Fruit fly (Drosophila melanogaster) whole organism, adult: ENCODE results near the gene CG15646.

Source experiments
- CG11617 ChIP-seq: fragments of 200-800 bp; sonication (Bioruptor generic); optimal IDR thresholded peaks from 2 replicates; lab custom pipeline; 2017; ENCODE audit warnings: mild to moderate bottlenecking, missing biosample characterization, missing genetic modification reagents, missing genetic modification characterization
- CG12768 ChIP-seq: fragments of 200-800 bp; sonication (Bioruptor generic); optimal IDR thresholded peaks from 2 replicates; lab custom pipeline; 2017; ENCODE audit warnings: missing biosample characterization, missing genetic modification characterization, mild to moderate bottlenecking, moderate library complexity, missing genetic modification reagents
- CG14711 ChIP-seq: fragments of 200-800 bp; sonication (Bioruptor generic); optimal IDR thresholded peaks from 2 replicates; lab custom pipeline; 2018; ENCODE audit warnings: missing biosample characterization, mild to moderate bottlenecking, missing genetic modification characterization, moderate library complexity
- CG1620 ChIP-seq: fragments of 200-800 bp; sonication (Bioruptor generic); optimal IDR thresholded peaks from 2 replicates; lab custom pipeline; 2016; ENCODE audit warnings: missing biosample characterization, missing genetic modification characterization
- CG33017 ChIP-seq: fragments of 200-800 bp; sonication (Bioruptor generic); optimal IDR thresholded peaks from 2 replicates; lab custom pipeline; 2018; ENCODE audit warnings: missing biosample characterization, mild to moderate bottlenecking, missing genetic modification characterization, moderate library complexity
- CG5204 ChIP-seq: fragments of 200-800 bp; sonication (Bioruptor generic); optimal IDR thresholded peaks from 2 replicates; lab custom pipeline; 2016; ENCODE audit warnings: missing biosample characterization, missing genetic modification characterization
- CG7045 ChIP-seq: fragments of 200-800 bp; sonication (Bioruptor generic); optimal IDR thresholded peaks from 2 replicates; lab custom pipeline; 2017; ENCODE audit warnings: missing biosample characterization, mild to moderate bottlenecking, missing genetic modification characterization
- CG7101 ChIP-seq: fragments of 200-800 bp; sonication (Bioruptor generic); optimal IDR thresholded peaks from 2 replicates; lab custom pipeline; 2018; ENCODE audit warnings: missing biosample characterization, mild to moderate bottlenecking, missing genetic modification characterization, moderate library complexity
- Clk ChIP-seq: fragments of 200-800 bp; sonication (Bioruptor generic); optimal IDR thresholded peaks from 2 replicates; lab custom pipeline; 2017; ENCODE audit warnings: missing biosample characterization, missing genetic modification characterization
- Crg-1 ChIP-seq: fragments of 200-800 bp; sonication (Bioruptor generic); optimal IDR thresholded peaks from 2 replicates; lab custom pipeline; 2016; ENCODE audit warnings: missing biosample characterization, missing genetic modification characterization
- Hr96 ChIP-seq: fragments of 200-800 bp; sonication (Bioruptor generic); optimal IDR thresholded peaks from 2 replicates; lab custom pipeline; 2016; ENCODE audit warnings: missing biosample characterization, missing genetic modification characterization
- Mnt ChIP-seq: fragments of 200-800 bp; sonication (Bioruptor generic); optimal IDR thresholded peaks from 2 replicates; lab custom pipeline; 2016; ENCODE audit warnings: missing biosample characterization, mild to moderate bottlenecking, missing genetic modification characterization
- bab1 ChIP-seq: fragments of 200-800 bp; sonication (Bioruptor generic); optimal IDR thresholded peaks from 3 replicates; lab custom pipeline; 2019; ENCODE audit warnings: missing biosample characterization, mild to moderate bottlenecking, missing genetic modification characterization, moderate library complexity
- cic ChIP-seq: fragments of 200-800 bp; sonication (Bioruptor generic); optimal IDR thresholded peaks from 2 replicates; lab custom pipeline; 2017; ENCODE audit warnings: missing biosample characterization, mild to moderate bottlenecking, missing genetic modification characterization, moderate library complexity
- cnc ChIP-seq, 2 experiments: fragments of >200 bp; optimal IDR thresholded peaks; 2 replicates each; lab custom pipeline; 2017
- kay ChIP-seq: fragments of 200-800 bp; sonication (Bioruptor generic); peaks from one replicate; lab custom pipeline; 2016; ENCODE audit warnings: missing biosample characterization, missing genetic modification characterization, borderline replicate concordance
- ovo ChIP-seq: fragments of 200-800 bp; sonication (Bioruptor generic); optimal IDR thresholded peaks from 2 replicates; lab custom pipeline; 2016; ENCODE audit warnings: missing biosample characterization, missing genetic modification characterization
- pad ChIP-seq: fragments of 200-800 bp; sonication (Bioruptor generic); optimal IDR thresholded peaks from 3 replicates; lab custom pipeline; 2017; ENCODE audit warnings: missing biosample characterization, missing genetic modification characterization, mild to moderate bottlenecking, moderate library complexity, missing genetic modification reagents
- tj ChIP-seq: fragments of 200-800 bp; sonication (Bioruptor generic); optimal IDR thresholded peaks from 3 replicates; lab custom pipeline; 2017; ENCODE audit warnings: missing biosample characterization, mild to moderate bottlenecking, missing genetic modification characterization, moderate library complexity
- toe ChIP-seq: fragments of 200-800 bp; sonication (Bioruptor generic); optimal IDR thresholded peaks from 2 replicates; lab custom pipeline; 2016; ENCODE audit warnings: missing biosample characterization, missing genetic modification characterization

CG15646 gene

dm6 chrX:15643210-15643609, 27.6 kb downstream of the CG15646 start:
- TF ChIP-seq CG12768 (GFP tag; lab: Kevin White, UChicago) (no peak), ovo (no peak), CG11617 (GFP tag; lab: Kevin White, UChicago) (no peak), Mnt (GFP tag; lab: Kevin White, UChicago) (no peak), toe (GFP tag; lab: Kevin White, UChicago) (no peak), cnc (optimal IDR thresholded peaks at IDR 0.05; lab: Kevin White, UChicago) (no peak), bab1 (GFP tag; lab: Kevin White, UChicago) (no peak), Crg-1 (GFP tag; lab: Kevin White, UChicago) (no peak), pad (GFP tag; lab: Kevin White, UChicago) (no peak), CG7045 (no peak), tj (GFP tag; lab: Kevin White, UChicago) (no peak)

dm6 chrX:15642056-15642455, 28.8 kb downstream of the CG15646 start:
- no peak for TF ChIP-seq Mnt (GFP tag; lab: Kevin White, UChicago)
- TF ChIP-seq tj (GFP tag; lab: Kevin White, UChicago) = peak; percentile 15

- TF ChIP-seq CG7045 (no peak), ovo (no peak), CG11617 (GFP tag; lab: Kevin White, UChicago) (no peak), tj (GFP tag; lab: Kevin White, UChicago) (no peak), Hr96 (no peak), CG33017 (tag; lab: Kevin White, UChicago) (no peak), Clk (GFP tag; lab: Kevin White, UChicago) (no peak), CG7101 (no peak), CG14711 (tag; lab: Kevin White, UChicago) (no peak), cic (GFP tag; lab: Kevin White, UChicago) (no peak), CG1620 (no peak), cnc (optimal IDR thresholded peaks at IDR 0.05; lab: Kevin White, UChicago) (no peak), toe (GFP tag; lab: Kevin White, UChicago) (no peak), pad (GFP tag; lab: Kevin White, UChicago) (no peak), kay (GFP tag; lab: Kevin White, UChicago) (no peak), CG5204 (GFP tag; lab: Kevin White, UChicago) (no peak), Crg-1 (GFP tag; lab: Kevin White, UChicago) (no peak), bab1 (GFP tag; lab: Kevin White, UChicago) (no peak), Mnt (GFP tag; lab: Kevin White, UChicago) (no peak), CG12768 (GFP tag; lab: Kevin White, UChicago) (no peak)
Observed at dm6 chrX:15639929-15640328, 30.9 kb downstream of the CG15646 start.

- no peak for TF ChIP-seq CG33017 (tag; lab: Kevin White, UChicago)
- no peak for TF ChIP-seq CG7101
- TF ChIP-seq pad (GFP tag; lab: Kevin White, UChicago) = no peak
- TF ChIP-seq Hr96 = no peak
- TF ChIP-seq kay (GFP tag; lab: Kevin White, UChicago) = no peak
- no peak for TF ChIP-seq CG14711 (tag; lab: Kevin White, UChicago)
- no peak for TF ChIP-seq cnc (optimal IDR thresholded peaks at IDR 0.05; lab: Kevin White, UChicago)
Observed at dm6 chrX:15639017-15639416, 31.8 kb downstream of the CG15646 start.

dm6 chrX:15633313-15633727, 37.5 kb downstream of the CG15646 start, which contains the start of gene sog:
TSS of gene sog (minus strand) at chrX:15633434.
- no peak for TF ChIP-seq CG12768 (GFP tag; lab: Kevin White, UChicago)
- no peak for TF ChIP-seq Clk (GFP tag; lab: Kevin White, UChicago)
- no peak for TF ChIP-seq CG5204 (GFP tag; lab: Kevin White, UChicago)
- no peak for TF ChIP-seq CG7101
- no peak for TF ChIP-seq CG14711 (tag; lab: Kevin White, UChicago)
- no peak for TF ChIP-seq Crg-1 (GFP tag; lab: Kevin White, UChicago)
- TF ChIP-seq ovo = no peak
- TF ChIP-seq kay (GFP tag; lab: Kevin White, UChicago) = no peak
- TF ChIP-seq CG33017 (tag; lab: Kevin White, UChicago) = no peak
- no peak for TF ChIP-seq CG1620
- TF ChIP-seq Mnt (GFP tag; lab: Kevin White, UChicago) = no peak
- TF ChIP-seq CG11617 (GFP tag; lab: Kevin White, UChicago) = no peak
- TF ChIP-seq cnc (optimal IDR thresholded peaks at IDR 0.05; lab: Kevin White, UChicago) = no peak
- no peak for TF ChIP-seq tj (GFP tag; lab: Kevin White, UChicago)
- TF ChIP-seq pad (GFP tag; lab: Kevin White, UChicago) = no peak
- TF ChIP-seq cic (GFP tag; lab: Kevin White, UChicago) = no peak
- TF ChIP-seq bab1 (GFP tag; lab: Kevin White, UChicago) = no peak
- TF ChIP-seq Hr96 = no peak
- no peak for TF ChIP-seq CG7045
- TF ChIP-seq toe (GFP tag; lab: Kevin White, UChicago) = no peak

dm6 chrX:15632669-15633068, 38.2 kb downstream of the CG15646 start:
- TF ChIP-seq bab1 (GFP tag; lab: Kevin White, UChicago) (no peak), tj (GFP tag; lab: Kevin White, UChicago) (no peak), CG7101 (peak; percentile 45), CG5204 (GFP tag; lab: Kevin White, UChicago) (no peak), pad (GFP tag; lab: Kevin White, UChicago) (no peak), cnc (optimal IDR thresholded peaks at IDR 0.05; lab: Kevin White, UChicago) (no peak), CG14711 (tag; lab: Kevin White, UChicago) (peak; percentile 44), CG33017 (tag; lab: Kevin White, UChicago) (peak; percentile 1)
